Worm (Caenorhabditis elegans) whole organism, young adult: ENCODE measurements around the gene T24C2.5.

ENCODE experiments used
- B0035.1 ChIP-seq: sonication (generic microtip); optimal IDR thresholded peaks from 2 replicates; lab custom pipeline; 2016; ENCODE audit warnings: missing genetic modification characterization, mild to moderate bottlenecking, missing compliant biosample characterization, missing genotype, missing genetic modification reagents
- ama-1 ChIP-seq, 3 experiments: fragments of 150-350 bp in 1 of 3; sonication (generic microtip) in 2 of 3; optimal IDR thresholded peaks; 2 replicates each; lab custom pipeline; 2014 to 2018; ENCODE audit warnings: missing biosample characterization in 2 of 3, missing genetic modification characterization in 2 of 3, missing genetic modification reagents in 2 of 3
- unc-62 ChIP-seq: fragments of 150-350 bp; optimal IDR thresholded peaks from 2 replicates; lab custom pipeline; 2014; ENCODE audit warnings: missing biosample characterization, missing genetic modification reagents, missing genetic modification characterization

DNA sequence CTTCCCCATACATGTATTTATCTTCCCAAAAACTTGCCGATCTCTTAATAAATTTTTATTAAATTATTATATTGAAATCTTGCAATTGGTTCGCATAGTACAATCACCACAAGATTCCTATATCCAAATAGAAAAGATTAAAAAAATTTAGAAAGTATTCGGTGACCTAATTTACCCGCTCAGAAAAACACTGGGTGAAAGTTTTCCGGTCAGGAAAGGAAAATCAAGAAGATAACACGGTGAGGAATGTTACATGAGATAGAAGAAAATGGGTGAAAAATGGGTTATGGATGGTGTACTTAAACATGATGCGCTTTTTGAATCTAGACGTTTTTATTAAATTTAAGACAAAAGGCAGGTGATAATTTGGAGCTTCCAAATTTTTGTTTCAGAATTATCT, 46.6 kb downstream of the T24C2.5 start:
- TF ChIP-seq ama-1 (optimal IDR thresholded peaks at IDR 0.05; lab: Kevin White, UChicago): no peak
- TF ChIP-seq ama-1 (GFP tag; optimal IDR thresholded peaks at IDR 0.05; lab: Kevin White, UChicago): no peak
- no peak for TF ChIP-seq unc-62 (GFP tag; lab: Kevin White, UChicago)
- no peak for TF ChIP-seq B0035.1
